Worm (Caenorhabditis elegans): ENCODE results near the gene C31H2.14.

ce11 chrX:5151866-5152265, 3.8 kb downstream of the C31H2.14 start:
- no peak for TF ChIP-seq snpc-3.4 (tag; optimal IDR thresholded peaks at IDR 0.05)
- TF ChIP-seq dpl-1 (GFP tag; optimal IDR thresholded peaks at IDR 0.05) = no peak
- TF ChIP-seq ztf-28 (GFP tag; IDR thresholded peaks at IDR 0.05) = no peak
- no peak for TF ChIP-seq snpc-4 (GFP tag; optimal IDR thresholded peaks at IDR 0.05)
- no peak for TF ChIP-seq snpc-4 (tag; optimal IDR thresholded peaks at IDR 0.05)

All from whole organism, young adult.